Worm (Caenorhabditis elegans) whole organism, young adult: ENCODE results near the gene Y54G2A.41.
"Not testable (repeated sequence)": the region's sequence is repeated elsewhere in the genome, so short reads cannot be mapped to it uniquely, and the experiment has no call there.

Experiments
- F22D6.2 ChIP-seq: sonication (generic microtip); optimal IDR thresholded peaks from 2 replicates; lab custom pipeline; 2016; ENCODE audit warnings: mild to moderate bottlenecking, missing genetic modification characterization, missing compliant biosample characterization
- F23B12.7 ChIP-seq: sonication (generic microtip); optimal IDR thresholded peaks from 2 replicates; lab custom pipeline; 2017; ENCODE audit warnings: missing genetic modification characterization, mild to moderate bottlenecking, missing compliant biosample characterization, antibody characterized with exemption, moderate library complexity; ENCODE audit not compliant: insufficient read depth
- F39B2.1 ChIP-seq: fragments of 200-800 bp; sonication (Bioruptor generic); IDR thresholded peaks from 2 replicates; pipeline ENCODE4 v1.3.6; 2022; ENCODE audit warnings: missing genetic modification reagents, missing genetic modification characterization, missing compliant biosample characterization
- F52B5.7 ChIP-seq: sonication (generic microtip); optimal IDR thresholded peaks from 2 replicates; lab custom pipeline; 2016; ENCODE audit warnings: mild to moderate bottlenecking, missing genetic modification characterization, missing compliant biosample characterization
- K11D2.4 ChIP-seq: fragments of 200-800 bp; sonication (Bioruptor generic); IDR thresholded peaks from 2 replicates; pipeline ENCODE4 v1.3.6; 2022; ENCODE audit warnings: missing genetic modification reagents, missing genetic modification characterization, missing compliant biosample characterization
- K12H6.12 ChIP-seq: fragments of 200-800 bp; sonication (Bioruptor generic); optimal IDR thresholded peaks from 2 replicates; lab custom pipeline; 2018; ENCODE audit warnings: mild to moderate bottlenecking, missing genetic modification characterization, missing compliant biosample characterization
- Y53G8AR.9 ChIP-seq: fragments of 200-800 bp; sonication (Bioruptor generic); conservative IDR thresholded peaks from 2 replicates; pipeline ENCODE4 v1.3.6; 2022; ENCODE audit warnings: missing genetic modification reagents, missing genetic modification characterization, missing compliant biosample characterization
- akir-1 ChIP-seq: fragments of 200-800 bp; sonication (Bioruptor generic); optimal IDR thresholded peaks from 2 replicates; lab custom pipeline; 2018; ENCODE audit warnings: mild to moderate bottlenecking, missing genetic modification characterization, moderate library complexity, missing compliant biosample characterization
- ama-1 ChIP-seq, 3 experiments: fragments of 150-350 bp in 1 of 3; sonication (generic microtip) in 2 of 3; optimal IDR thresholded peaks; 2 replicates each; lab custom pipeline; 2014 to 2018; ENCODE audit warnings: missing biosample characterization in 2 of 3, missing genetic modification characterization in 2 of 3, missing genetic modification reagents in 2 of 3
- aptf-2 ChIP-seq: fragments of 200-800 bp; sonication (Bioruptor generic); conservative IDR thresholded peaks from 2 replicates; pipeline ENCODE4 v1.3.6; 2022; ENCODE audit warnings: missing genetic modification reagents, missing genetic modification characterization, missing compliant biosample characterization
- aptf-3 ChIP-seq: fragments of 200-800 bp; sonication (Bioruptor generic); IDR thresholded peaks from 2 replicates; pipeline ENCODE4 v1.3.6; 2022; ENCODE audit warnings: missing genetic modification characterization, missing compliant biosample characterization
- athp-1 ChIP-seq: sonication (generic microtip); optimal IDR thresholded peaks from 2 replicates; lab custom pipeline; 2017; ENCODE audit warnings: mild to moderate bottlenecking, missing genetic modification characterization, missing compliant biosample characterization
- chd-7 ChIP-seq: sonication (generic microtip); optimal IDR thresholded peaks from 2 replicates; lab custom pipeline; 2016; ENCODE audit warnings: mild to moderate bottlenecking, missing genetic modification characterization, moderate library complexity, missing compliant biosample characterization
- die-1 ChIP-seq: sonication (generic microtip); optimal IDR thresholded peaks from 2 replicates; lab custom pipeline; 2016; ENCODE audit warnings: missing genotype, mild to moderate bottlenecking, missing genetic modification characterization, missing compliant biosample characterization
- dox-1 ChIP-seq: fragments of 200-800 bp; sonication (Bioruptor generic); IDR thresholded peaks from 2 replicates; pipeline ENCODE4 v1.3.6; 2022; ENCODE audit warnings: missing genetic modification reagents, missing genetic modification characterization, missing compliant biosample characterization
- dpff-1 ChIP-seq: sonication (generic microtip); optimal IDR thresholded peaks from 2 replicates; lab custom pipeline; 2017; ENCODE audit warnings: mild to moderate bottlenecking, missing genetic modification characterization, missing compliant biosample characterization
- egrh-3 ChIP-seq: fragments of 200-800 bp; sonication (Bioruptor generic); IDR thresholded peaks from 2 replicates; pipeline ENCODE4 v1.3.6; 2022; ENCODE audit warnings: missing genetic modification reagents, missing genetic modification characterization, missing compliant biosample characterization
- ets-4 ChIP-seq: fragments of 200-800 bp; sonication (Bioruptor generic); optimal IDR thresholded peaks from 2 replicates; lab custom pipeline; 2018; ENCODE audit warnings: mild to moderate bottlenecking, missing genetic modification characterization, missing compliant biosample characterization
- him-1 ChIP-seq: sonication (generic microtip); optimal IDR thresholded peaks from 2 replicates; lab custom pipeline; 2016; ENCODE audit warnings: missing genotype, missing genetic modification reagents, missing genetic modification characterization, missing compliant biosample characterization
- hlh-26 ChIP-seq: fragments of 200-800 bp; sonication (Bioruptor generic); conservative IDR thresholded peaks from 2 replicates; pipeline ENCODE4 v1.3.6; 2022; ENCODE audit warnings: missing genetic modification reagents, missing genetic modification characterization, missing compliant biosample characterization
- let-607 ChIP-seq, 2 experiments: fragments of 200-800 bp in 1 of 2; sonication (Bioruptor generic) in 1 of 2; sonication (generic microtip) in 1 of 2; optimal IDR thresholded peaks; 2 replicates each; lab custom pipeline; 2016 to 2018; ENCODE audit warnings: mild to moderate bottlenecking in 2 of 2, missing compliant biosample characterization in 2 of 2, missing genetic modification characterization in 2 of 2, moderate library complexity in 2 of 2, missing genotype in 1 of 2
- lin-40 ChIP-seq: sonication (generic microtip); optimal IDR thresholded peaks from 2 replicates; lab custom pipeline; 2016; ENCODE audit warnings: missing genetic modification characterization, mild to moderate bottlenecking, missing compliant biosample characterization, missing genotype, missing genetic modification reagents
- lin-54 ChIP-seq: fragments of 200-800 bp; sonication (Bioruptor generic); optimal IDR thresholded peaks from 2 replicates; lab custom pipeline; 2018; ENCODE audit warnings: mild to moderate bottlenecking, missing genetic modification characterization, missing compliant biosample characterization
- madf-10 ChIP-seq: sonication (generic microtip); optimal IDR thresholded peaks from 2 replicates; lab custom pipeline; 2016; ENCODE audit warnings: mild to moderate bottlenecking, missing genetic modification characterization, missing compliant biosample characterization
- madf-6 ChIP-seq: fragments of 200-800 bp; sonication (Bioruptor generic); IDR thresholded peaks from 2 replicates; pipeline ENCODE4 v1.3.6; 2022; ENCODE audit warnings: missing genetic modification reagents, missing genetic modification characterization, missing compliant biosample characterization
- mcd-1 ChIP-seq: fragments of 200-800 bp; sonication (Bioruptor generic); IDR thresholded peaks from 2 replicates; pipeline ENCODE4 v1.3.6; 2022; ENCODE audit warnings: missing genetic modification reagents, missing genetic modification characterization, missing compliant biosample characterization
- mxl-1 ChIP-seq: sonication (generic microtip); optimal IDR thresholded peaks from 2 replicates; lab custom pipeline; 2016; ENCODE audit warnings: missing genetic modification characterization, missing compliant biosample characterization
- nfya-2 ChIP-seq: fragments of 200-800 bp; sonication (Bioruptor generic); IDR thresholded peaks from 2 replicates; pipeline ENCODE4 v1.3.6; 2022; ENCODE audit warnings: missing genetic modification reagents, missing genetic modification characterization, missing compliant biosample characterization
- nhr-179 ChIP-seq: sonication (generic microtip); optimal IDR thresholded peaks from 2 replicates; lab custom pipeline; 2016; ENCODE audit warnings: mild to moderate bottlenecking, missing genetic modification characterization, missing compliant biosample characterization
- nhr-80 ChIP-seq: sonication (generic microtip); optimal IDR thresholded peaks from 2 replicates; lab custom pipeline; 2016; ENCODE audit warnings: missing genetic modification characterization, missing compliant biosample characterization
- pbrm-1 ChIP-seq: fragments of 200-800 bp; sonication (Bioruptor generic); IDR thresholded peaks from 2 replicates; pipeline ENCODE4 v1.3.6; 2022; ENCODE audit warnings: missing genetic modification reagents, missing genetic modification characterization, missing compliant biosample characterization
- rec-8 ChIP-seq, 2 experiments: sonication (generic microtip); optimal IDR thresholded peaks; 2 replicates each; lab custom pipeline; 2016; ENCODE audit warnings: mild to moderate bottlenecking in 2 of 2, missing genetic modification characterization in 2 of 2, missing genetic modification reagents in 2 of 2, missing genotype in 2 of 2, missing biosample characterization in 1 of 2, missing compliant biosample characterization in 1 of 2, moderate library complexity in 1 of 2
- snpc-1.1 ChIP-seq: sonication (generic microtip); optimal IDR thresholded peaks from 2 replicates; lab custom pipeline; 2017; ENCODE audit warnings: missing genetic modification characterization, mild to moderate bottlenecking, missing compliant biosample characterization, antibody characterized with exemption, moderate library complexity, missing genotype, missing genetic modification reagents; ENCODE audit not compliant: insufficient read depth
- snpc-1.3 ChIP-seq: sonication (generic microtip); optimal IDR thresholded peaks from 2 replicates; lab custom pipeline; 2017; ENCODE audit warnings: missing genetic modification characterization, mild to moderate bottlenecking, missing compliant biosample characterization, antibody characterized with exemption, moderate library complexity, missing genotype, missing genetic modification reagents; ENCODE audit not compliant: insufficient read depth
- snpc-3.4 ChIP-seq: sonication (generic microtip); optimal IDR thresholded peaks from 2 replicates; lab custom pipeline; 2017; ENCODE audit warnings: missing genetic modification characterization, mild to moderate bottlenecking, missing compliant biosample characterization, antibody characterized with exemption, moderate library complexity, missing genotype, missing genetic modification reagents
- sptf-2 ChIP-seq: fragments of 200-800 bp; sonication (Bioruptor generic); optimal IDR thresholded peaks from 2 replicates; lab custom pipeline; 2018; ENCODE audit warnings: mild to moderate bottlenecking, missing genetic modification characterization, missing compliant biosample characterization
- tbp1 ChIP-seq: fragments of 200-800 bp; sonication (Bioruptor generic); optimal IDR thresholded peaks from 2 replicates; lab custom pipeline; 2018; ENCODE audit warnings: mild to moderate bottlenecking, missing genetic modification characterization, missing compliant biosample characterization
- tbx-9 ChIP-seq: sonication (generic microtip); optimal IDR thresholded peaks from 2 replicates; lab custom pipeline; 2016; ENCODE audit warnings: borderline replicate concordance, missing genetic modification characterization, inconsistent platforms, missing compliant biosample characterization
- xnd-1 ChIP-seq: sonication (generic microtip); optimal IDR thresholded peaks from 2 replicates; lab custom pipeline; 2016; ENCODE audit warnings: missing genotype, missing genetic modification reagents, missing genetic modification characterization, missing compliant biosample characterization
- ztf-18 ChIP-seq: sonication (generic microtip); optimal IDR thresholded peaks from 2 replicates; lab custom pipeline; 2016; ENCODE audit warnings: missing genotype, mild to moderate bottlenecking, missing genetic modification characterization, missing compliant biosample characterization
- ztf-25 ChIP-seq: fragments of 200-800 bp; sonication (Bioruptor generic); IDR thresholded peaks from 2 replicates; pipeline ENCODE4 v1.3.6; 2022; ENCODE audit warnings: missing genetic modification reagents, missing genetic modification characterization, missing compliant biosample characterization
- ztf-26 ChIP-seq: sonication (generic microtip); optimal IDR thresholded peaks from 2 replicates; lab custom pipeline; 2017; ENCODE audit warnings: missing genetic modification characterization, missing compliant biosample characterization
- ztf-28 ChIP-seq: fragments of 200-800 bp; sonication (Bioruptor generic); IDR thresholded peaks from 2 replicates; pipeline ENCODE4 v1.3.6; 2022; ENCODE audit warnings: missing genetic modification reagents, missing genetic modification characterization, missing compliant biosample characterization

The Y54G2A.41 gene

DNA sequence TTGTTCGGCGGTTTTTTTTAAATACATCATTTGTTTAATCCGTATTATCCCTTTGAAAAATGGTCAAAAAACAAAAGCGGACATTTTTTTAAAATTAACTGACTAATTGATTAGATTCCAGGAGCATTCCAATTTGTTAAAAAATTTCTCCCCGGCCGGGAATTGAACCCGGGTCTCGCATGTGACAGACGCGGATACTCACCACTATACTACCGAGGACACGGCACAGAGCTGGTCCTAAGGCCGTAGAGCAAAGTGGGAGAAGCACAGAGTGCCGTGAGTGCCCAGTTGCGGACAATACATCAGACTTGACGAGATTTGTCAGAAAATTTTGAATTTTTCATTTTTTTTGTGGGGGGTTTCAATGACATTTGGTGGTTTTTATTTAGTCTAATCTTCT is 49.3 kb downstream of the Y54G2A.41 start (continued):
- TF ChIP-seq egrh-3 (GFP tag; lab: Robert Waterston, UW) (peak; percentile 26; the same call in 1 of the 2 replicates), madf-10 (tag; lab: Kevin White, UChicago) (no peak), Y53G8AR.9 (GFP tag; lab: Robert Waterston, UW) (0 out of 2 replicates have a peak, but pooled peaks have one; percentile 19), lin-54 (GFP tag; lab: Kevin White, UChicago) (peak; percentile 29), him-1 (tag; lab: Kevin White, UChicago) (peak; percentile 46), mcd-1 (GFP tag; lab: Robert Waterston, UW) (peak; percentile 49; the same call in 1 of the 2 replicates), tbx-9 (tag; lab: Kevin White, UChicago) (no peak), K11D2.4 (0 out of 2 replicates have a peak, but pooled peaks have one; percentile 28), madf-6 (GFP tag; lab: Robert Waterston, UW) (peak; percentile 63), snpc-1.3 (tag; lab: Kevin White, UChicago) (peak; percentile 62), tbp1 (GFP tag; lab: Kevin White, UChicago) (peak; percentile 94), nhr-80 (peak; percentile 23), mxl-1 (tag; lab: Kevin White, UChicago) (peak; percentile 56), rec-8 (tag; optimal IDR thresholded peaks at IDR 0.05; lab: Kevin White, UChicago) (peak in 1 of 2 experiments; percentile 78), ztf-28 (GFP tag; lab: Robert Waterston, UW) (0 out of 2 replicates have a peak, but pooled peaks have one; percentile 25), ama-1 (optimal IDR thresholded peaks at IDR 0.05; lab: Kevin White, UChicago) (no peak), ama-1 (GFP tag; optimal IDR thresholded peaks at IDR 0.05; lab: Kevin White, UChicago) (peak in 1 of 2 experiments; percentile 54), dox-1 (peak; percentile 71), ztf-18 (tag; lab: Kevin White, UChicago) (peak; percentile 69), aptf-3 (GFP tag; lab: Robert Waterston, UW) (no peak), snpc-3.4 (peak; percentile 80), xnd-1 (no peak), aptf-2 (no peak), F52B5.7 (tag; lab: Kevin White, UChicago) (peak; percentile 17), F23B12.7 (tag; lab: Kevin White, UChicago) (peak; percentile 79), let-607 (tag; optimal IDR thresholded peaks at IDR 0.05; lab: Kevin White, UChicago) (peak in 1 of 2 experiments; percentile 29), athp-1 (tag; lab: Kevin White, UChicago) (peak; percentile 11), F22D6.2 (tag; lab: Kevin White, UChicago) (no peak), die-1 (peak; percentile 71), K12H6.12 (tag; lab: Kevin White, UChicago) (no peak)

DNA sequence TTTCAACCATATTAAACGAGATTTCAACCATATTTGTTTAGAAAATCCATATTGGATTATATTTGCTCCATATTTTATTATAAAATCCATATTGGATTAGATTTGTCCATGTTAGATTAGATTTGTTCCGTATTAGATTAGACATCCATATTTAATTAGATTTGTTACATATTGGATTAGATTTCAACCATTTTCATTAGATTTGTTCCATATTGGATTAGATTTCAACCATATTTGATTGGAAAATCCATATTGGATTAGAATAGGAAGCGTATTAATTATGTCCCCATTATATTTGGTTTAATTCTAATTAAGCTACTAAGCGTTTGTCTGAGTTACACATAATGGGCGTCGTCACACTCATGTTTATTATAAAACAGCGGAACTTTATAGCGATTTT is 49.9 kb downstream of the Y54G2A.41 start, which contains the start of gene Y54G2A.44:
TSS of gene Y54G2A.44 (plus strand) at position 301 of the 400 bp plus-strand sequence.
- not testable (repeated sequence) for TF ChIP-seq snpc-1.1 (tag; lab: Kevin White, UChicago); nhr-179 (tag; lab: Kevin White, UChicago); akir-1
- TF ChIP-seq, all 124 proteins: peak for 0; not testable (repeated sequence) for 124

ce11 chrIV:2802193-2802592 is 50.5 kb downstream of the Y54G2A.41 start:
- no peak for TF ChIP-seq sptf-2 (GFP tag; lab: Kevin White, UChicago)
- TF ChIP-seq die-1 = peak; percentile 66
- TF ChIP-seq tbp1 (GFP tag; lab: Kevin White, UChicago) = peak; percentile 96
- TF ChIP-seq lin-40 (tag; lab: Kevin White, UChicago) = no peak
- TF ChIP-seq ets-4 (GFP tag; lab: Kevin White, UChicago) = no peak
- TF ChIP-seq ztf-26 (tag; lab: Kevin White, UChicago) = no peak
- no peak for TF ChIP-seq F39B2.1 (GFP tag; lab: Robert Waterston, UW)
- no peak for TF ChIP-seq Y53G8AR.9 (GFP tag; lab: Robert Waterston, UW)
- 0 out of 2 replicates have a peak, but pooled peaks have one; percentile 39 for TF ChIP-seq pbrm-1
- no peak for TF ChIP-seq rec-8 (tag; optimal IDR thresholded peaks at IDR 0.05; lab: Kevin White, UChicago)
- no peak for TF ChIP-seq dpff-1 (tag; lab: Kevin White, UChicago)
- TF ChIP-seq nfya-2 (GFP tag; lab: Robert Waterston, UW) = no peak
- TF ChIP-seq ztf-25 (GFP tag; lab: Robert Waterston, UW) = peak; percentile 87
- peak; percentile 22 for TF ChIP-seq chd-7 (tag; lab: Kevin White, UChicago)
- TF ChIP-seq ztf-28 (GFP tag; lab: Robert Waterston, UW) = peak; percentile 43; the same call in 1 of the 2 replicates
- no peak for TF ChIP-seq hlh-26 (GFP tag; lab: Robert Waterston, UW)
- TF ChIP-seq xnd-1 = no peak
- peak; percentile 62 for TF ChIP-seq F52B5.7 (tag; lab: Kevin White, UChicago)
